Worm (Caenorhabditis elegans) whole organism, L2 larva: Measurements from ENCODE around the gene Y67A10A.11.

Source experiments
- F13H6.1 ChIP-seq: sonication (generic microtip); optimal IDR thresholded peaks from 2 replicates; lab custom pipeline; 2016; ENCODE audit warnings: missing genetic modification characterization, missing compliant biosample characterization
- Y55F3AM.14 ChIP-seq: fragments of 200-800 bp; sonication (Bioruptor generic); optimal IDR thresholded peaks from 2 replicates; lab custom pipeline; 2018; ENCODE audit warnings: mild to moderate bottlenecking, missing genetic modification characterization, missing compliant biosample characterization
- ZK546.5 ChIP-seq: sonication (generic microtip); optimal IDR thresholded peaks from 2 replicates; lab custom pipeline; 2017; ENCODE audit warnings: missing biosample characterization, missing genetic modification characterization
- alr-1 ChIP-seq: fragments of 150-350 bp; optimal IDR thresholded peaks from 2 replicates; lab custom pipeline; 2014; ENCODE audit warnings: missing biosample characterization, missing genetic modification characterization
- blmp-1 ChIP-seq: sonication (generic microtip); optimal IDR thresholded peaks from 2 replicates; lab custom pipeline; 2017; ENCODE audit warnings: missing genetic modification characterization, mild to moderate bottlenecking, missing compliant biosample characterization, antibody characterized with exemption, moderate library complexity; ENCODE audit not compliant: insufficient read depth
- ceh-82 ChIP-seq: fragments of 150-350 bp; optimal IDR thresholded peaks from 2 replicates; lab custom pipeline; 2014; ENCODE audit warnings: missing biosample characterization, missing genetic modification characterization
- crh-2 ChIP-seq: sonication (generic microtip); optimal IDR thresholded peaks from 2 replicates; lab custom pipeline; 2017; ENCODE audit warnings: missing biosample characterization, missing genetic modification characterization
- egl-27 ChIP-seq: sonication (generic microtip); optimal IDR thresholded peaks from 3 replicates; lab custom pipeline; 2017; ENCODE audit warnings: missing biosample characterization, missing genetic modification reagents, missing genetic modification characterization
- elt-1 ChIP-seq: fragments of 150-350 bp; optimal IDR thresholded peaks from 2 replicates; lab custom pipeline; 2014; ENCODE audit warnings: missing biosample characterization, missing genetic modification characterization
- gmeb-1 ChIP-seq: fragments of 150-350 bp; optimal IDR thresholded peaks from 2 replicates; lab custom pipeline; 2014; ENCODE audit warnings: missing biosample characterization, missing genetic modification characterization
- lin-11 ChIP-seq: fragments of 150-350 bp; sonication (generic microtip); optimal IDR thresholded peaks from 2 replicates; lab custom pipeline; 2014; ENCODE audit warnings: missing biosample characterization, missing genetic modification characterization, inconsistent platforms, mixed read lengths
- lin-13 ChIP-seq: fragments of 150-350 bp; optimal IDR thresholded peaks from 2 replicates; lab custom pipeline; 2014; ENCODE audit warnings: missing biosample characterization, missing genetic modification reagents, missing genetic modification characterization
- lin-39 ChIP-seq: fragments of 150-350 bp; optimal IDR thresholded peaks from 2 replicates; lab custom pipeline; 2014; ENCODE audit warnings: missing biosample characterization, missing genetic modification reagents, missing genetic modification characterization
- lsy-2 ChIP-seq, 2 experiments: fragments of 150-350 bp in 1 of 2; sonication (generic microtip) in 1 of 2; optimal IDR thresholded peaks; 2 replicates each; lab custom pipeline; 2014 to 2017; ENCODE audit warnings: missing biosample characterization in 2 of 2, missing genetic modification characterization in 2 of 2
- mab-5 ChIP-seq: fragments of 150-350 bp; optimal IDR thresholded peaks from 2 replicates; lab custom pipeline; 2014; ENCODE audit warnings: missing biosample characterization, missing genetic modification characterization
- mbf-1 ChIP-seq: sonication (generic microtip); optimal IDR thresholded peaks from 2 replicates; lab custom pipeline; 2017; ENCODE audit warnings: missing biosample characterization, missing genetic modification characterization
- mdl-1 ChIP-seq, 2 experiments: fragments of 150-350 bp in 1 of 2; sonication (generic microtip) in 1 of 2; optimal IDR thresholded peaks; 2 replicates each; lab custom pipeline; 2017; ENCODE audit warnings: missing biosample characterization in 2 of 2, missing genetic modification characterization in 2 of 2
- nhr-10 ChIP-seq: sonication (generic microtip); optimal IDR thresholded peaks from 2 replicates; lab custom pipeline; 2017; ENCODE audit warnings: missing biosample characterization, missing genetic modification characterization
- nhr-12 ChIP-seq: fragments of 150-350 bp; optimal IDR thresholded peaks from 2 replicates; lab custom pipeline; 2014; ENCODE audit warnings: missing biosample characterization, missing genetic modification characterization
- nhr-21 ChIP-seq: fragments of 150-350 bp; optimal IDR thresholded peaks from 2 replicates; lab custom pipeline; 2014; ENCODE audit warnings: missing biosample characterization, missing genetic modification characterization
- nhr-23 ChIP-seq: fragments of 150-350 bp; optimal IDR thresholded peaks from 2 replicates; lab custom pipeline; 2014; ENCODE audit warnings: missing biosample characterization, missing genetic modification reagents, missing genetic modification characterization
- nhr-237 ChIP-seq: fragments of 150-350 bp; optimal IDR thresholded peaks from 2 replicates; lab custom pipeline; 2014; ENCODE audit warnings: missing biosample characterization, missing genetic modification characterization
- nhr-25 ChIP-seq: fragments of 150-350 bp; sonication (generic microtip); optimal IDR thresholded peaks from 3 replicates; lab custom pipeline; 2014; ENCODE audit warnings: missing biosample characterization, missing genetic modification characterization
- nhr-6 ChIP-seq: fragments of 150-350 bp; optimal IDR thresholded peaks from 2 replicates; lab custom pipeline; 2014; ENCODE audit warnings: missing biosample characterization, missing genetic modification characterization
- peb-1 ChIP-seq: fragments of 150-350 bp; optimal IDR thresholded peaks from 2 replicates; lab custom pipeline; 2014; ENCODE audit warnings: missing biosample characterization, missing genetic modification characterization
- sem-4 ChIP-seq: fragments of 150-350 bp; optimal IDR thresholded peaks from 2 replicates; lab custom pipeline; 2014; ENCODE audit warnings: missing biosample characterization, missing genetic modification reagents, missing genetic modification characterization
- sma-3 ChIP-seq: sonication (generic microtip); optimal IDR thresholded peaks from 2 replicates; lab custom pipeline; 2016; ENCODE audit warnings: missing genetic modification reagents, missing genetic modification characterization, missing compliant biosample characterization
- sma-9 ChIP-seq, 2 experiments: fragments of 150-350 bp in 1 of 2; sonication (generic microtip) in 1 of 2; optimal IDR thresholded peaks; 2 replicates each; lab custom pipeline; 2014 to 2016; ENCODE audit warnings: missing genetic modification characterization in 2 of 2, mild to moderate bottlenecking in 1 of 2, missing biosample characterization in 1 of 2, missing compliant biosample characterization in 1 of 2, missing genetic modification reagents in 1 of 2, moderate library complexity in 1 of 2
- snpc-4 ChIP-seq: fragments of 150-350 bp; optimal IDR thresholded peaks from 2 replicates; lab custom pipeline; 2014; ENCODE audit warnings: missing biosample characterization, missing genetic modification characterization
- unc-39 ChIP-seq: fragments of 150-350 bp; optimal IDR thresholded peaks from 2 replicates; lab custom pipeline; 2014; ENCODE audit warnings: missing biosample characterization, missing genetic modification characterization
- unc-62 ChIP-seq: fragments of 150-350 bp; optimal IDR thresholded peaks from 2 replicates; lab custom pipeline; 2014; ENCODE audit warnings: missing biosample characterization, missing genetic modification reagents, missing genetic modification characterization
- zag-1 ChIP-seq: fragments of 150-350 bp; optimal IDR thresholded peaks from 2 replicates; lab custom pipeline; 2014; ENCODE audit warnings: missing biosample characterization, missing genetic modification characterization
- ztf-11 ChIP-seq: sonication (generic microtip); optimal IDR thresholded peaks from 2 replicates; lab custom pipeline; 2017; ENCODE audit warnings: missing biosample characterization, missing genetic modification characterization
- ztf-4 ChIP-seq: fragments of 150-350 bp; optimal IDR thresholded peaks from 2 replicates; lab custom pipeline; 2014; ENCODE audit warnings: missing biosample characterization, missing genetic modification characterization

Y67A10A.11 gene

ce11 chrIV:14339657-14340056, at the start of gene Y67A10A.11:
Gene Y67A10A.11 (plus strand): TSS chrIV:14339957.
- TF ChIP-seq ztf-11 (tag; lab: Kevin White, UChicago) (no peak), peb-1 (no peak), snpc-4 (tag; lab: Kevin White, UChicago) (no peak), lin-13 (GFP tag; lab: Kevin White, UChicago) (no peak), zag-1 (tag; lab: Kevin White, UChicago) (no peak), mdl-1 (tag; optimal IDR thresholded peaks at IDR 0.05; lab: Kevin White, UChicago) (no peak), elt-1 (no peak), unc-39 (tag; lab: Kevin White, UChicago) (no peak), ztf-4 (tag; lab: Kevin White, UChicago) (no peak), lsy-2 (tag; optimal IDR thresholded peaks at IDR 0.05; lab: Kevin White, UChicago) (no peak), nhr-23 (tag; lab: Kevin White, UChicago) (no peak), alr-1 (tag; lab: Kevin White, UChicago) (no peak), ceh-82 (tag; lab: Kevin White, UChicago) (no peak), nhr-21 (tag; lab: Kevin White, UChicago) (no peak), gmeb-1 (tag; lab: Kevin White, UChicago) (no peak), lin-11 (tag; lab: Kevin White, UChicago) (no peak)

ce11 chrIV:14291601-14292000, 48.2 kb upstream of the Y67A10A.11 start, which contains the start of gene Y64G10A.7:
Gene Y64G10A.7 (plus strand): TSS chrIV:14291901.
- TF ChIP-seq ZK546.5 (tag; lab: Kevin White, UChicago), result no peak

ce11 chrIV:14295262-14295661, 44.5 kb upstream of the Y67A10A.11 start:
- TF ChIP-seq egl-27 (no peak), sma-9 (GFP tag; optimal IDR thresholded peaks at IDR 0.05; lab: Kevin White, UChicago) (no peak), sma-9 (tag; optimal IDR thresholded peaks at IDR 0.05; lab: Kevin White, UChicago) (no peak), nhr-21 (tag; lab: Kevin White, UChicago) (no peak), crh-2 (no peak), zag-1 (tag; lab: Kevin White, UChicago) (no peak), unc-39 (tag; lab: Kevin White, UChicago) (no peak), nhr-12 (tag; lab: Kevin White, UChicago) (no peak), nhr-6 (tag; lab: Kevin White, UChicago) (no peak), lin-39 (tag; lab: Kevin White, UChicago) (no peak), mab-5 (no peak), Y55F3AM.14 (GFP tag; lab: Kevin White, UChicago) (no peak), blmp-1 (no peak), nhr-237 (tag; lab: Kevin White, UChicago) (no peak), alr-1 (tag; lab: Kevin White, UChicago) (no peak), lin-13 (GFP tag; lab: Kevin White, UChicago) (no peak)

- TF ChIP-seq lsy-2 (tag; optimal IDR thresholded peaks at IDR 0.05; lab: Kevin White, UChicago), result no peak
- TF ChIP-seq elt-1, result no peak
- TF ChIP-seq nhr-10 (tag; lab: Kevin White, UChicago), result no peak
- no peak for TF ChIP-seq nhr-25 (tag; lab: Kevin White, UChicago)
- TF ChIP-seq mbf-1 (tag; lab: Kevin White, UChicago), result no peak
- TF ChIP-seq crh-2, result no peak
- no peak for TF ChIP-seq snpc-4 (tag; lab: Kevin White, UChicago)
- TF ChIP-seq sem-4 (tag; lab: Kevin White, UChicago), result no peak
- TF ChIP-seq ztf-4 (tag; lab: Kevin White, UChicago), result no peak
- no peak for TF ChIP-seq blmp-1
- no peak for TF ChIP-seq sma-9 (GFP tag; optimal IDR thresholded peaks at IDR 0.05; lab: Kevin White, UChicago)
- TF ChIP-seq sma-9 (tag; optimal IDR thresholded peaks at IDR 0.05; lab: Kevin White, UChicago), result no peak
- TF ChIP-seq lin-13 (GFP tag; lab: Kevin White, UChicago), result no peak
- TF ChIP-seq peb-1, result no peak
- no peak for TF ChIP-seq sma-3 (GFP tag; lab: Kevin White, UChicago)
- TF ChIP-seq Y55F3AM.14 (GFP tag; lab: Kevin White, UChicago), result no peak
- no peak for TF ChIP-seq unc-62 (GFP tag; lab: Kevin White, UChicago)
- no peak for TF ChIP-seq nhr-23 (tag; lab: Kevin White, UChicago)
- TF ChIP-seq F13H6.1 (tag; lab: Kevin White, UChicago), result no peak
- no peak for TF ChIP-seq egl-27
Observed at ce11 chrIV:14297058-14297457, 42.7 kb upstream of the Y67A10A.11 start.
